Fruit fly (Drosophila melanogaster) whole organism, embryonic: Measurements from ENCODE around the gene CG32259.
A peak's percentile ranks its signal among the peaks of the same experiment; 100 is the strongest.

Source experiments
- Blimp-1 ChIP-seq: fragments of 200-800 bp; sonication (Bioruptor generic); optimal IDR thresholded peaks from 3 replicates; lab custom pipeline; 2018; ENCODE audit warnings: missing biosample characterization, missing genetic modification characterization, mild to moderate bottlenecking, moderate library complexity, missing genetic modification reagents
- CG10267 ChIP-seq: fragments of 200-800 bp; sonication (Bioruptor generic); optimal IDR thresholded peaks from 2 replicates; lab custom pipeline; 2018; ENCODE audit warnings: missing biosample characterization, mild to moderate bottlenecking, missing genetic modification characterization, moderate library complexity
- CG10366 ChIP-seq: fragments of 200-800 bp; sonication (Bioruptor generic); IDR thresholded peaks from 2 replicates; pipeline ENCODE4 v1.3.6; 2022; ENCODE audit warnings: missing biosample characterization, missing genetic modification characterization
- CG10979 ChIP-seq: fragments of 200-800 bp; sonication (Bioruptor generic); optimal IDR thresholded peaks from 2 replicates; lab custom pipeline; 2018; ENCODE audit warnings: missing biosample characterization, mild to moderate bottlenecking, missing genetic modification characterization, moderate library complexity
- CG11504 ChIP-seq: fragments of 200-800 bp; sonication (Bioruptor generic); optimal IDR thresholded peaks from 3 replicates; lab custom pipeline; 2019; ENCODE audit warnings: missing biosample characterization, mild to moderate bottlenecking, missing genetic modification characterization, moderate library complexity
- CG11696 ChIP-seq: fragments of 200-800 bp; sonication (Bioruptor generic); IDR thresholded peaks from 2 replicates; pipeline ENCODE4 v1.3.6; 2022; ENCODE audit warnings: missing biosample characterization, missing genetic modification characterization
- CG12391 ChIP-seq: fragments of 200-800 bp; sonication (Bioruptor generic); optimal IDR thresholded peaks from 3 replicates; lab custom pipeline; 2018; ENCODE audit warnings: missing biosample characterization, mild to moderate bottlenecking, missing genetic modification characterization, moderate library complexity
- CG14710 ChIP-seq: fragments of 200-800 bp; sonication (Bioruptor generic); optimal IDR thresholded peaks from 3 replicates; lab custom pipeline; 2019; ENCODE audit warnings: missing biosample characterization, mild to moderate bottlenecking, missing genetic modification characterization, moderate library complexity
- CG18262 ChIP-seq: fragments of 200-800 bp; optimal IDR thresholded peaks from 3 replicates; lab custom pipeline; 2019; ENCODE audit warnings: missing biosample characterization, mild to moderate bottlenecking, missing genetic modification characterization, moderate library complexity
- CG2678 ChIP-seq: fragments of 200-800 bp; sonication (Bioruptor generic); optimal IDR thresholded peaks from 3 replicates; lab custom pipeline; 2019; ENCODE audit warnings: missing biosample characterization, mild to moderate bottlenecking, missing genetic modification characterization, moderate library complexity
- CG2712 ChIP-seq: fragments of 200-800 bp; optimal IDR thresholded peaks from 3 replicates; lab custom pipeline; 2019; ENCODE audit warnings: missing biosample characterization, mild to moderate bottlenecking, missing genetic modification characterization, moderate library complexity
- CG31441 ChIP-seq: fragments of 200-800 bp; sonication (Bioruptor generic); IDR thresholded peaks from 2 replicates; pipeline ENCODE4 v1.3.6; 2022; ENCODE audit warnings: missing biosample characterization, missing genetic modification characterization
- CG7786 ChIP-seq: fragments of 200-800 bp; sonication (Bioruptor generic); optimal IDR thresholded peaks from 2 replicates; lab custom pipeline; 2016; ENCODE audit warnings: missing biosample characterization, missing genetic modification characterization
- CG7839 ChIP-seq: fragments of 200-800 bp; sonication (Bioruptor generic); optimal IDR thresholded peaks from 3 replicates; lab custom pipeline; 2018; ENCODE audit warnings: missing biosample characterization, mild to moderate bottlenecking, missing genetic modification characterization, moderate library complexity
- CG8388 ChIP-seq: fragments of 200-800 bp; sonication (Bioruptor generic); optimal IDR thresholded peaks from 2 replicates; lab custom pipeline; 2019; ENCODE audit warnings: missing biosample characterization, mild to moderate bottlenecking, missing genetic modification characterization, moderate library complexity
- D ChIP-seq, 2 experiments: fragments of 200-800 bp in 1 of 2; fragments of >200 bp in 1 of 2; sonication (Bioruptor generic) in 1 of 2; optimal IDR thresholded peaks; 2 replicates in 1 of 2; 3 replicates in 1 of 2; lab custom pipeline; 2017; ENCODE audit warnings: mild to moderate bottlenecking in 1 of 2, missing biosample characterization in 1 of 2, missing genetic modification characterization in 1 of 2, missing genetic modification reagents in 1 of 2
- D19A ChIP-seq: fragments of 200-800 bp; optimal IDR thresholded peaks from 3 replicates; lab custom pipeline; 2019; ENCODE audit warnings: missing biosample characterization, mild to moderate bottlenecking, missing genetic modification characterization, moderate library complexity
- Ets65A ChIP-seq: fragments of 200-800 bp; sonication (Bioruptor generic); peaks from one replicate; lab custom pipeline; 2016; ENCODE audit warnings: missing biosample characterization, missing genetic modification characterization
- PHDP ChIP-seq: fragments of 200-800 bp; sonication (Bioruptor generic); optimal IDR thresholded peaks from 3 replicates; lab custom pipeline; 2018; ENCODE audit warnings: missing biosample characterization, mild to moderate bottlenecking, missing genetic modification characterization, moderate library complexity
- Sox100B ChIP-seq: fragments of 200-800 bp; sonication (Bioruptor generic); optimal IDR thresholded peaks from 3 replicates; lab custom pipeline; 2018; ENCODE audit warnings: missing biosample characterization, mild to moderate bottlenecking, missing genetic modification characterization
- Xrp1 ChIP-seq: fragments of 200-800 bp; sonication (Bioruptor generic); IDR thresholded peaks from 2 replicates; pipeline ENCODE4 v1.3.6; 2022; ENCODE audit warnings: missing biosample characterization, missing genetic modification characterization
- bsh ChIP-seq, 2 experiments: fragments of 200-800 bp; sonication (Bioruptor generic); optimal IDR thresholded peaks; 2 replicates each; lab custom pipeline; 2017 to 2018; ENCODE audit warnings: mild to moderate bottlenecking in 2 of 2, missing biosample characterization in 2 of 2, missing genetic modification characterization in 2 of 2, moderate library complexity in 1 of 2
- dmrt99B ChIP-seq: fragments of 200-800 bp; sonication (Bioruptor generic); optimal IDR thresholded peaks from 2 replicates; lab custom pipeline; 2018; ENCODE audit warnings: missing biosample characterization, mild to moderate bottlenecking, missing genetic modification characterization, moderate library complexity
- esg ChIP-seq: fragments of 200-800 bp; sonication (Bioruptor generic); conservative IDR thresholded peaks from 2 replicates; pipeline ENCODE4 v1.3.6; 2022; ENCODE audit warnings: missing biosample characterization, missing genetic modification characterization
- fd96Cb ChIP-seq: fragments of 200-800 bp; sonication (Bioruptor generic); optimal IDR thresholded peaks from 2 replicates; lab custom pipeline; 2018; ENCODE audit warnings: missing biosample characterization, mild to moderate bottlenecking, missing genetic modification characterization, moderate library complexity
- gem ChIP-seq: fragments of 200-800 bp; sonication (Bioruptor generic); optimal IDR thresholded peaks from 2 replicates; lab custom pipeline; 2019; ENCODE audit warnings: missing biosample characterization, mild to moderate bottlenecking, missing genetic modification characterization, moderate library complexity
- hbn ChIP-seq: fragments of 200-800 bp; sonication (Bioruptor generic); IDR thresholded peaks from 2 replicates; pipeline ENCODE4 v1.3.6; 2022; ENCODE audit warnings: missing biosample characterization, missing genetic modification characterization; ENCODE audit not compliant: partially characterized antibody
- ken ChIP-seq: fragments of 200-800 bp; sonication (Bioruptor generic); IDR thresholded peaks from 3 replicates; pipeline ENCODE4 v1.3.6; 2022; ENCODE audit warnings: missing biosample characterization, missing genetic modification characterization
- lola ChIP-seq, 3 experiments: fragments of >200 bp in 2 of 3; fragments of 200-800 bp in 1 of 3; sonication (Bioruptor generic) in 1 of 3; optimal IDR thresholded peaks; 2 replicates each; lab custom pipeline; 2017 to 2019; ENCODE audit warnings: missing biosample characterization in 3 of 3, missing genetic modification characterization in 3 of 3, mild to moderate bottlenecking in 1 of 3, moderate library complexity in 1 of 3
- nerfin-1 ChIP-seq: fragments of 200-800 bp; sonication (Bioruptor generic); optimal IDR thresholded peaks from 3 replicates; lab custom pipeline; 2019; ENCODE audit warnings: missing biosample characterization, mild to moderate bottlenecking, missing genetic modification characterization, moderate library complexity
- nmo ChIP-seq: fragments of 200-800 bp; sonication (Bioruptor generic); optimal IDR thresholded peaks from 2 replicates; lab custom pipeline; 2018; ENCODE audit warnings: missing biosample characterization, mild to moderate bottlenecking, missing genetic modification characterization, moderate library complexity
- pfk ChIP-seq: fragments of 200-800 bp; sonication (Bioruptor generic); optimal IDR thresholded peaks from 2 replicates; lab custom pipeline; 2018; ENCODE audit warnings: missing biosample characterization, mild to moderate bottlenecking, missing genetic modification characterization, moderate library complexity
- phol ChIP-seq: fragments of 200-800 bp; sonication (Bioruptor generic); optimal IDR thresholded peaks from 3 replicates; lab custom pipeline; 2018; ENCODE audit warnings: missing biosample characterization, mild to moderate bottlenecking, missing genetic modification characterization, moderate library complexity
- pnt ChIP-seq: fragments of 200-800 bp; sonication (Bioruptor generic); optimal IDR thresholded peaks from 3 replicates; lab custom pipeline; 2016; ENCODE audit warnings: missing biosample characterization, missing genetic modification characterization
- repo ChIP-seq: fragments of 200-800 bp; sonication (Bioruptor generic); optimal IDR thresholded peaks from 2 replicates; lab custom pipeline; 2016; ENCODE audit warnings: missing biosample characterization, missing genetic modification characterization
- row ChIP-seq: fragments of 200-800 bp; sonication (Bioruptor generic); IDR thresholded peaks from 3 replicates; pipeline ENCODE4 v1.3.6; 2022; ENCODE audit warnings: missing biosample characterization, missing genetic modification characterization
- sens ChIP-seq: fragments of 200-800 bp; sonication (Bioruptor generic); peaks from one replicate; lab custom pipeline; 2016; ENCODE audit warnings: missing biosample characterization, missing genetic modification characterization
- sisA ChIP-seq: fragments of 200-800 bp; sonication (Bioruptor generic); IDR thresholded peaks from 2 replicates; pipeline ENCODE4 v1.3.6; 2022; ENCODE audit warnings: missing biosample characterization, missing genetic modification characterization
- tin ChIP-seq: fragments of 200-800 bp; sonication (Bioruptor generic); optimal IDR thresholded peaks from 3 replicates; lab custom pipeline; 2016; ENCODE audit warnings: missing biosample characterization, missing genetic modification characterization

CG32259 gene

DNA sequence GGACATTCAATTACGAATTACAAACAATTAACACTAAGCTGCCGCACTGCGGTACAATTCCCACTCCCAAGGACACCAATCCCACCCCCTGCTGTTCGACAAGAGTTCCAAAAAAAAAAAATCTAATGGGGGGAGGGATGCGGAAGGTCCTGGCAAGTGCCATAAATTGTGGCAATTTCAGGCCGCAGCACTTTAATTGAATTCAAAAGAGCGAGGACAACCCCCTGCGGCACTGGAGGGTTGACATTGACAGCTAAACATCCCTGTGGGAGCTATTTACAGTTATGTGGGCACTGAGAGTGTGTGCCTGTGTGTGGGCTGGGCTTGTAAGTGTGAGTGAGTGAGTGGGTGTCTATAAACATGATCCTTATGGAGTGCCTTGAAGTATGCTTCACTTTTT, 7.7 kb downstream of the CG32259 start (continued):
- no peak for TF ChIP-seq CG10366

- peak; percentile 20 for TF ChIP-seq Sox100B
- TF ChIP-seq sisA (GFP tag; lab: Robert Waterston, UW) = no peak
- TF ChIP-seq lola (GFP tag; optimal IDR thresholded peaks at IDR 0.05; lab: Kevin White, UChicago) = peak in 1 of 3 experiments; percentile 1
- peak; percentile 30 for TF ChIP-seq fd96Cb
- TF ChIP-seq Ets65A (GFP tag; lab: Kevin White, UChicago) = no peak
- TF ChIP-seq sens (GFP tag; lab: Kevin White, UChicago) = peak; percentile 83
- peak; percentile 30 for TF ChIP-seq phol
- peak; percentile 7 for TF ChIP-seq CG10267 (tag; lab: Kevin White, UChicago)
- peak; percentile 0 for TF ChIP-seq D19A (tag; lab: Kevin White, UChicago)
- TF ChIP-seq CG8388 (GFP tag; lab: Kevin White, UChicago) = peak; percentile 16
- no peak for TF ChIP-seq CG7786 (GFP tag; lab: Kevin White, UChicago)
- peak; percentile 8 for TF ChIP-seq CG12391 (tag; lab: Kevin White, UChicago)
- no peak for TF ChIP-seq ken (GFP tag; lab: Robert Waterston, UW)
- TF ChIP-seq hbn = no peak
- peak; percentile 36 for TF ChIP-seq CG2678 (tag; lab: Kevin White, UChicago)
- peak; percentile 29; the same call in 1 of the 2 replicates for TF ChIP-seq Xrp1 (GFP tag; lab: Robert Waterston, UW)
- TF ChIP-seq Blimp-1 (GFP tag; lab: Kevin White, UChicago) = peak; percentile 44
- peak; percentile 52 for TF ChIP-seq CG11504 (tag; lab: Kevin White, UChicago)
- TF ChIP-seq CG11696 (GFP tag; lab: Robert Waterston, UW) = no peak
- peak; percentile 4 for TF ChIP-seq tin (GFP tag; lab: Kevin White, UChicago)
- TF ChIP-seq PHDP (tag; lab: Kevin White, UChicago) = peak; percentile 0
- TF ChIP-seq row (GFP tag; lab: Robert Waterston, UW) = 0 out of 3 replicates have a peak, but pooled peaks have one; percentile 36
- no peak for TF ChIP-seq pfk (GFP tag; lab: Kevin White, UChicago)
- TF ChIP-seq repo = no peak
- no peak for TF ChIP-seq esg (GFP tag; lab: Robert Waterston, UW)
- peak; percentile 35 for TF ChIP-seq nmo (GFP tag; lab: Kevin White, UChicago)
- TF ChIP-seq CG31441 (GFP tag; lab: Robert Waterston, UW) = 0 out of 2 replicates have a peak, but pooled peaks have one; percentile 13
- TF ChIP-seq bsh (GFP tag; optimal IDR thresholded peaks at IDR 0.05; lab: Kevin White, UChicago) = peak in 1 of 2 experiments; percentile 26
- TF ChIP-seq CG10979 (tag; lab: Kevin White, UChicago) = peak; percentile 47
- peak; percentile 28 for TF ChIP-seq CG18262 (tag; lab: Kevin White, UChicago)
- peak; percentile 46 for TF ChIP-seq gem (tag; lab: Kevin White, UChicago)
- peak; percentile 14 for TF ChIP-seq CG14710 (tag; lab: Kevin White, UChicago)
- TF ChIP-seq D (optimal IDR thresholded peaks at IDR 0.05; lab: Kevin White, UChicago) = no peak
- TF ChIP-seq D (GFP tag; optimal IDR thresholded peaks at IDR 0.05; lab: Kevin White, UChicago) = peak; percentile 6
- TF ChIP-seq pnt (GFP tag; lab: Kevin White, UChicago) = no peak
- TF ChIP-seq CG7839 (tag; lab: Kevin White, UChicago) = peak; percentile 27
- TF ChIP-seq dmrt99B = peak; percentile 38
- peak; percentile 70 for TF ChIP-seq nerfin-1 (tag; lab: Kevin White, UChicago)
- peak; percentile 33 for TF ChIP-seq CG2712 (tag; lab: Kevin White, UChicago)
These were observed 11.1 kb downstream of the CG32259 start for dm6 chr3L:4080278-4080677.
